Worm (Caenorhabditis elegans): ENCODE measurements around the gene dhs-7.

DNA sequence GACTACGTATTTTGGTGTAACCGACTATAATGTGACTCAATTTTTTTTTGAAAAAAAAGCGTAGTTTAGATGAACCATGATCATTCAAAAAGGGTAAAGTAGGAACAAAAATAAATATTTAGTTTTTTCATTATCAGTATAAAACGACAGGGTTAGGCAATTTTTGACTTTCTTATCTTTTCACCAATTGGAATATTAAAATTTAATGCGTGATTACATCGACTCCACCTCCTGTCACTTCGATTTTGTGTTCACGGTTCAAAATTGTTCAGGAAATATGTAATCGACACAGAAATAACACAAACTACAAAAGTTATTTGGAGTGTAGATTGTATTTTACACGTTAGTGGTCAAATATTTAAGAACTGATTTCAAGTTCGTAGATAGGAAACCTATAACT lies 41.5 kb downstream of the dhs-7 start:
- TF ChIP-seq lin-15B (tag; optimal IDR thresholded peaks at IDR 0.05) (no peak), fkh-10 (GFP tag; optimal IDR thresholded peaks at IDR 0.05) (no peak), ceh-82 (tag; optimal IDR thresholded peaks at IDR 0.05) (no peak), ces-1 (GFP tag; optimal IDR thresholded peaks at IDR 0.05) (no peak), ceh-63 (GFP tag; optimal IDR thresholded peaks at IDR 0.05) (no peak)

Measured in whole organism, L1 larva.